Worm (Caenorhabditis elegans) whole organism, L3 larva: Measurements from ENCODE around the gene F41G4.7.

Experiments
- ZK546.5 ChIP-seq: sonication (generic microtip); optimal IDR thresholded peaks from 2 replicates; lab custom pipeline; 2017; ENCODE audit warnings: missing biosample characterization, missing genetic modification characterization
- ama-1 ChIP-seq: fragments of 150-350 bp; optimal IDR thresholded peaks from 2 replicates; lab custom pipeline; 2018
- ceh-82 ChIP-seq: fragments of 150-350 bp; optimal IDR thresholded peaks from 2 replicates; lab custom pipeline; 2014; ENCODE audit warnings: missing biosample characterization, missing genetic modification characterization
- egl-27 ChIP-seq: sonication (generic microtip); optimal IDR thresholded peaks from 4 replicates; lab custom pipeline; 2017; ENCODE audit warnings: missing biosample characterization, missing genetic modification reagents, missing genetic modification characterization
- lin-15B ChIP-seq: fragments of 150-350 bp; optimal IDR thresholded peaks from 2 replicates; lab custom pipeline; 2014; ENCODE audit warnings: missing biosample characterization, missing genetic modification characterization
- mml-1 ChIP-seq: fragments of 150-350 bp; sonication (generic microtip); optimal IDR thresholded peaks from 3 replicates; lab custom pipeline; 2014; ENCODE audit warnings: missing biosample characterization, missing genetic modification characterization
- nfya-1 ChIP-seq: sonication (generic microtip); optimal IDR thresholded peaks from 2 replicates; lab custom pipeline; 2017; ENCODE audit warnings: missing genetic modification characterization, mild to moderate bottlenecking, missing compliant biosample characterization, antibody characterized with exemption, moderate library complexity; ENCODE audit not compliant: insufficient read depth
- nhr-11 ChIP-seq: fragments of 150-350 bp; optimal IDR thresholded peaks from 2 replicates; lab custom pipeline; 2014; ENCODE audit warnings: missing biosample characterization, missing genetic modification characterization
- nhr-25 ChIP-seq: sonication (generic microtip); optimal IDR thresholded peaks from 2 replicates; lab custom pipeline; 2017; ENCODE audit warnings: missing biosample characterization, missing genetic modification characterization
- nhr-28 ChIP-seq: fragments of 150-350 bp; optimal IDR thresholded peaks from 2 replicates; lab custom pipeline; 2014; ENCODE audit warnings: missing biosample characterization, missing genetic modification characterization
- snpc-4 ChIP-seq: fragments of 150-350 bp; optimal IDR thresholded peaks from 2 replicates; lab custom pipeline; 2014; ENCODE audit warnings: missing biosample characterization, missing genetic modification characterization
- unc-39 ChIP-seq: sonication (generic microtip); optimal IDR thresholded peaks from 4 replicates; lab custom pipeline; 2017; ENCODE audit warnings: missing biosample characterization, missing genetic modification characterization
- ztf-11 ChIP-seq: fragments of 150-350 bp; optimal IDR thresholded peaks from 2 replicates; lab custom pipeline; 2014; ENCODE audit warnings: missing biosample characterization, missing genetic modification characterization
- ztf-4 ChIP-seq: fragments of 150-350 bp; optimal IDR thresholded peaks from 2 replicates; lab custom pipeline; 2014; ENCODE audit warnings: missing biosample characterization, missing genetic modification characterization

DNA sequence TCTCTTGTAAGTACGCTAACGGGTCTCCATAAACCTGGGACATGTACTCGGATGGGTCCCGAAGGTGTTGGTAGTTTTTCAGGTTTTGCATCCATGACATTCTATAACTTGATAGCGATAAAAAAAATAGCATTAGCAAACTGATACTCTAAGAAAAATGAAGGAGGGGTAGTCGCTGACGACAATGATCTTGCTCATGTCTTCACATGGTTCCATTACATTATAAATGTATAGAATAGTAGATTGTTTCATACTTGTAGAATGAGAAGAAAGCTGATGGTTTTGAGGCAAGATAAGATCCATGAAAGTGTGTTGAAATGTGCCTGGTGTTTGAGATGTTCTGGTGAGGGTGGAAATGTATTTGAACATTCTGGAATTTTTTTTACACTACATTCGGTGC, 29.2 kb downstream of the F41G4.7 start, which contains the start of gene mec-4:
- TF ChIP-seq ZK546.5 (tag; lab: Kevin White, UChicago) (no peak), nfya-1 (tag; lab: Kevin White, UChicago) (no peak), snpc-4 (tag; lab: Kevin White, UChicago) (no peak), unc-39 (tag; lab: Kevin White, UChicago) (no peak), nhr-25 (tag; lab: Kevin White, UChicago) (no peak), lin-15B (no peak), ama-1 (lab: Kevin White, UChicago) (no peak), mml-1 (no peak), nhr-28 (tag; lab: Kevin White, UChicago) (no peak), ztf-4 (no peak), ztf-11 (tag; lab: Kevin White, UChicago) (no peak), egl-27 (tag; lab: Kevin White, UChicago) (no peak), ceh-82 (tag; lab: Kevin White, UChicago) (no peak), nhr-11 (tag; lab: Kevin White, UChicago) (no peak)
